Fruit fly (Drosophila melanogaster): ENCODE measurements around the gene Qsox4.

Qsox4 gene

DNA sequence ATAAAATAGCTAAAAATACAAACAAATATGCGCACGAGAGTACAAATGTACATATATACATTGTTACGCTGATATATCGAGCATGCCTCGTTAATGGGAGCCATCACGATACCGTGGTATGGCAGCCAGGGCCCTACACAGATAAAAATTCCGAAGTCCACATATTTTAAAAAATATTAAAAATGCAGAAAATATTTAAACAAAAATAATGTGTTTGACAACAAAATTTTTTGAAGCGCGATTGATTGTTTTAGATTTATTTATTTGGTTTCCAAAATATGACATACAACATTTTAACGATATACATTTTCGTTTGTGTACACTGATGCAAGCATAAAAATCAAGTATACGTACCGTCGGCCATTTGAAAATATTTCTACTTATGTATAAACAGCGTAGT lies 24.2 kb downstream of the Qsox4 start (continued):
- TF ChIP-seq bsh (GFP tag; optimal IDR thresholded peaks at IDR 0.05): peak; percentile 15 to 69
- peak; percentile 49 for TF ChIP-seq pnt (GFP tag; optimal IDR thresholded peaks at IDR 0.05)
- TF ChIP-seq peb (GFP tag; IDR thresholded peaks at IDR 0.05): no peak
- peak; percentile 45 for TF ChIP-seq Fer2 (tag; optimal IDR thresholded peaks at IDR 0.05)
- TF ChIP-seq CG2116 (GFP tag; optimal IDR thresholded peaks at IDR 0.05): peak; percentile 31
- no peak for TF ChIP-seq HmgD (GFP tag; optimal IDR thresholded peaks at IDR 0.05)
- TF ChIP-seq salm (tag; optimal IDR thresholded peaks at IDR 0.05): peak; percentile 39
- TF ChIP-seq ase (GFP tag; IDR thresholded peaks at IDR 0.05): no peak; the same call in 2 of the 3 replicates
- no peak for TF ChIP-seq CG34224 (GFP tag; IDR thresholded peaks at IDR 0.05; ENCODE audit: partially characterized antibody)
- TF ChIP-seq crc (GFP tag; optimal IDR thresholded peaks at IDR 0.05): peak; percentile 53
- TF ChIP-seq Eip74EF (GFP tag; optimal IDR thresholded peaks at IDR 0.05): peak in 1 of 2 experiments; percentile 50
- peak; percentile 65 for TF ChIP-seq CG1647 (GFP tag; optimal IDR thresholded peaks at IDR 0.05)
- no peak for TF ChIP-seq ewg (GFP tag; optimal IDR thresholded peaks at IDR 0.05)
- TF ChIP-seq usp (GFP tag; optimal IDR thresholded peaks at IDR 0.05): no peak
- peak; percentile 55 for TF ChIP-seq CG7928 (GFP tag; optimal IDR thresholded peaks at IDR 0.05)
- no peak for TF ChIP-seq pfk (GFP tag; optimal IDR thresholded peaks at IDR 0.05)
- peak; percentile 72 for TF ChIP-seq CG4730 (GFP tag; IDR thresholded peaks at IDR 0.05)
- peak; percentile 42 for TF ChIP-seq Dad (GFP tag; optimal IDR thresholded peaks at IDR 0.05)
- TF ChIP-seq CG13296 (GFP tag; optimal IDR thresholded peaks at IDR 0.05): peak; percentile 75
- peak; percentile 79 for TF ChIP-seq CG14441 (GFP tag; IDR thresholded peaks at IDR 0.05)
- peak; percentile 87 for TF ChIP-seq dysf (GFP tag; IDR thresholded peaks at IDR 0.05)
- TF ChIP-seq C15 (GFP tag; IDR thresholded peaks at IDR 0.05): 0 out of 3 replicates have a peak, but pooled peaks have one; percentile 50
- TF ChIP-seq hbn (GFP tag; IDR thresholded peaks at IDR 0.05; ENCODE audit: partially characterized antibody): no peak
- peak; percentile 34 for TF ChIP-seq odd (GFP tag; optimal IDR thresholded peaks at IDR 0.05)
- TF ChIP-seq sisA (GFP tag; IDR thresholded peaks at IDR 0.05): peak; percentile 72
- peak; percentile 75 for TF ChIP-seq Bteb2 (GFP tag; optimal IDR thresholded peaks at IDR 0.05)
- no peak for TF ChIP-seq Lhr (GFP tag; optimal IDR thresholded peaks at IDR 0.05)
- TF ChIP-seq sqz (GFP tag; optimal IDR thresholded peaks at IDR 0.05): peak; percentile 33
- no peak for TF ChIP-seq dan (GFP tag; IDR thresholded peaks at IDR 0.05)
- TF ChIP-seq Aef1 (GFP tag; IDR thresholded peaks at IDR 0.05): peak; percentile 80
- TF ChIP-seq vfl (GFP tag; optimal IDR thresholded peaks at IDR 0.05): peak; percentile 81
- TF ChIP-seq Rfx (GFP tag; IDR thresholded peaks at IDR 0.05): peak; percentile 91
- peak; percentile 80 for TF ChIP-seq CG17612 (GFP tag; IDR thresholded peaks at IDR 0.05)
- peak; percentile 5 for TF ChIP-seq CG17802 (tag; optimal IDR thresholded peaks at IDR 0.05)
- TF ChIP-seq CG7271 (tag; optimal IDR thresholded peaks at IDR 0.05): no peak
- TF ChIP-seq CG11696 (GFP tag; IDR thresholded peaks at IDR 0.05): peak; percentile 59
- TF ChIP-seq CG6689 (GFP tag; IDR thresholded peaks at IDR 0.05): peak; percentile 75
- peak; percentile 83 for TF ChIP-seq BtbVII (GFP tag; optimal IDR thresholded peaks at IDR 0.05)
- TF ChIP-seq chinmo (GFP tag; IDR thresholded peaks at IDR 0.05; ENCODE audit: partially characterized antibody): 0 out of 4 replicates have a peak, but pooled peaks have one; percentile 36
- TF ChIP-seq pan (optimal IDR thresholded peaks at IDR 0.05): no peak
- TF ChIP-seq pan (GFP tag; optimal IDR thresholded peaks at IDR 0.05 in 1 of 2, IDR thresholded peaks at IDR 0.05 in 1 of 2): peak in 1 of 2 experiments; percentile 88
- TF ChIP-seq cato (GFP tag; optimal IDR thresholded peaks at IDR 0.05; ENCODE audit: borderline replicate concordance): peak; percentile 23
- TF ChIP-seq CG10321 (GFP tag; IDR thresholded peaks at IDR 0.05): peak; percentile 53
- TF ChIP-seq cwo (GFP tag; optimal IDR thresholded peaks at IDR 0.05): peak; percentile 91
- no peak for TF ChIP-seq sim (GFP tag; IDR thresholded peaks at IDR 0.05)
- TF ChIP-seq CG3847 (GFP tag; IDR thresholded peaks at IDR 0.05): peak; percentile 76
- TF ChIP-seq h (optimal IDR thresholded peaks at IDR 0.05): no peak
- no peak for TF ChIP-seq Bgb (GFP tag; IDR thresholded peaks at IDR 0.05; ENCODE audit: partially characterized antibody)
- no peak for TF ChIP-seq Neu2 (GFP tag; optimal IDR thresholded peaks at IDR 0.05; ENCODE audit: borderline replicate concordance)
- peak; percentile 72 for TF ChIP-seq CG18011 (GFP tag; optimal IDR thresholded peaks at IDR 0.05)
- TF ChIP-seq Lpt (GFP tag; optimal IDR thresholded peaks at IDR 0.05): no peak

Data from whole organism, embryonic.